Worm (Caenorhabditis elegans): ENCODE data around the gene F10E7.1.

The F10E7.1 gene

ce11 chrII:7121762-7122292, 4.7 kb upstream of the F10E7.1 start, which contains the start of gene F10E7.2:
Gene F10E7.2, plus strand, starts transcription at chrII:7122242.
- TF ChIP-seq ref-1 (GFP tag; conservative IDR thresholded peaks at IDR 0.05), result no peak
- no peak for TF ChIP-seq ztf-23 (GFP tag; IDR thresholded peaks at IDR 0.05)
- no peak for TF ChIP-seq med-1 (GFP tag; optimal IDR thresholded peaks at IDR 0.05; ENCODE audit: insufficient read depth)
- TF ChIP-seq flt-1 (GFP tag; IDR thresholded peaks at IDR 0.05), result no peak
- TF ChIP-seq ztf-29 (GFP tag; IDR thresholded peaks at IDR 0.05), result no peak
- TF ChIP-seq cog-1 (tag; optimal IDR thresholded peaks at IDR 0.05), result no peak
- no peak for TF ChIP-seq tab-1 (GFP tag; IDR thresholded peaks at IDR 0.05)
- TF ChIP-seq klf-2 (GFP tag; conservative IDR thresholded peaks at IDR 0.05), result no peak
- TF ChIP-seq T22C8.4 (GFP tag; IDR thresholded peaks at IDR 0.05), result no peak

DNA sequence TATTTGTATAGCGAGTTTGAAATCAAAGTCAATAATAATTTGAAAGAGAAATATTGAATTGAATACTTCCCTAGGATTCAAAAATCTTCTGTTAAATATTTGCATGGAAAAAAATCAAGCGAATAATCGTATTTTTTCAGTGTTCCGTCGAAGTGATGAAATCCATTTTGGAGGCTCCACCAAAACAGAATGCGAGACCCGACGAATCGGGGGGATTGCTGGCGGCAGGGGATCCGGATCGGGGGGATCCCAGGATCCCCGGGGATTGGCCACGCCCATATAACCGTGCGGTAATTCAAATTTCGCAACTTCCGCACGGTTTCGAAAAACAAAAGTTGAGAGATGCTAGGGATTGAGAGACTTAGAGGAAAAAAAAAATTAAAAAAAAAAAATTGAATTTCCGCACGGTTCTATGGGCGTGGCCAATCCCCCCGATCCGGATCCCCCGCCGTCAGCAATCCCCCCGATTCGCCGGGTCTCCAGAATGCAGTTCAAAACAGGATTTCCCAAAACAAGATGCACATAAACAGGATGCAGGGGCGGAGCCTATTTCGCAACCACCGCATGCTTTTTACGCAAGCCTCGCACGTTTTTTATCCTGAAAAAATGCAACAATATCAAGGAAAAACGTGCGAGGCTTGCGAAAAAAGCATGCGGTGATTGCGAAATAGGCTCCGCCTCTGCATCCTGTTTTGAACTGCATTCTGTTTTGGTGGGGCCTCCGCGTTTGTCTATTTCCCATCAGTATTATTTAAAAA, 3.7 kb upstream of the F10E7.1 start, which contains the start of gene F10E7.11:
F10E7.11 (minus strand) TSS at position 232 of the 758 bp plus-strand sequence.
- TF ChIP-seq med-1 (GFP tag; optimal IDR thresholded peaks at IDR 0.05; ENCODE audit: insufficient read depth) (no peak), ztf-23 (GFP tag; IDR thresholded peaks at IDR 0.05) (no peak), tab-1 (GFP tag; IDR thresholded peaks at IDR 0.05) (no peak), flt-1 (GFP tag; IDR thresholded peaks at IDR 0.05) (no peak), ztf-29 (GFP tag; IDR thresholded peaks at IDR 0.05) (no peak), ref-1 (GFP tag; conservative IDR thresholded peaks at IDR 0.05) (no peak), cog-1 (tag; optimal IDR thresholded peaks at IDR 0.05) (no peak), klf-2 (GFP tag; conservative IDR thresholded peaks at IDR 0.05) (no peak), T22C8.4 (GFP tag; IDR thresholded peaks at IDR 0.05) (no peak)

- TF ChIP-seq ref-1 (GFP tag; conservative IDR thresholded peaks at IDR 0.05) (no peak), ztf-23 (GFP tag; IDR thresholded peaks at IDR 0.05) (no peak), ztf-29 (GFP tag; IDR thresholded peaks at IDR 0.05) (no peak), T22C8.4 (GFP tag; IDR thresholded peaks at IDR 0.05) (no peak), tab-1 (GFP tag; IDR thresholded peaks at IDR 0.05) (no peak), flt-1 (GFP tag; IDR thresholded peaks at IDR 0.05) (no peak), klf-2 (GFP tag; conservative IDR thresholded peaks at IDR 0.05) (no peak), med-1 (GFP tag; optimal IDR thresholded peaks at IDR 0.05; ENCODE audit: insufficient read depth) (no peak), cog-1 (tag; optimal IDR thresholded peaks at IDR 0.05) (no peak)
Observed at ce11 chrII:7131871-7132693, 5.5 kb downstream of the F10E7.1 start, which contains the start of the genes T07F8.4 and gld-3. Gene T07F8.4, minus strand, starts transcription at chrII:7132032. Gene gld-3, plus strand, starts transcription at chrII:7132643.

DNA sequence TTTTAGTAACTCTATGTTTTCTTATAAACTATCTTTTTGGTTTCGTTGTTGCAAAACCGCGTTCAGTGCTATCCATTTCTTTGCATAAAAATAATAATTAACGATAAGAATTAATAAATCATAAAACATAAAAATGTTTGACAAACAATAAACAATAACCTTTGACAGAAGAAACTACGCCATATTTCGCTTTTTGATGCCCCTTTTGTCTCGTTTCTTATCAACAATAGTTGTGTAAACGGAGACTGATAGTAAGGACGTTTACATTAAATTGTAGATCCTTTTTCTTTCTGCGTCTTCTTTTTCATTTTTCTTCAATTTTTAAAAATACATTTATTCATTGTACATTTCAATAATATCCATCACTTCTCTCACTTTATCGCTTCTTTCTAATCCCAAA, 12.5 kb downstream of the F10E7.1 start:
- TF ChIP-seq ztf-23 (GFP tag; IDR thresholded peaks at IDR 0.05) (no peak), med-1 (GFP tag; optimal IDR thresholded peaks at IDR 0.05; ENCODE audit: insufficient read depth) (no peak), cog-1 (tag; optimal IDR thresholded peaks at IDR 0.05) (no peak), tab-1 (GFP tag; IDR thresholded peaks at IDR 0.05) (no peak), ztf-29 (GFP tag; IDR thresholded peaks at IDR 0.05) (no peak)

DNA sequence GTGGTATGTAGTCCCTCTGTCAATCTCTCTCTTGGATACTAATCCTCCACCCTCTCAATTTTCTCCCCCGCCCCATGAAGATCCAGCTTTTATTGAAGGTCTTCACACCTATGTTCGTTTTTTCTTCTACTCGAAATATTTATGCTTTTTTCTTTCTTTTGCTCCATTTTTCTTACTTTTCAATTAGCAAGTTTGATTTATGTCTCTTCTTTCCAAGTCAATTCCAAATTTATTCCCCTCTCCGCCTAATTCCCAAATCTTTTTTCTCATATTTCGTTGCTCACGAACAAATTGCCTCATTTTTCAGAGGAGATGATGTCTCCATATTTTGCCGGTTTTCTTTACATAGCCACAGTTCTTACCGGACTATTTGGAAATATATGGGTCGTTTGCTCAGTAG, 17.8 kb downstream of the F10E7.1 start, which contains the start of gene npr-31:
npr-31 (plus strand) TSS at position 301 of the 400 bp plus-strand sequence.
- TF ChIP-seq med-1 (GFP tag; optimal IDR thresholded peaks at IDR 0.05; ENCODE audit: insufficient read depth) (no peak), ztf-29 (GFP tag; IDR thresholded peaks at IDR 0.05) (no peak), ref-1 (GFP tag; conservative IDR thresholded peaks at IDR 0.05) (no peak), klf-2 (GFP tag; conservative IDR thresholded peaks at IDR 0.05) (no peak), ztf-23 (GFP tag; IDR thresholded peaks at IDR 0.05) (no peak), T22C8.4 (GFP tag; IDR thresholded peaks at IDR 0.05) (no peak), flt-1 (GFP tag; IDR thresholded peaks at IDR 0.05) (no peak), cog-1 (tag; optimal IDR thresholded peaks at IDR 0.05) (no peak), tab-1 (GFP tag; IDR thresholded peaks at IDR 0.05) (no peak)

DNA sequence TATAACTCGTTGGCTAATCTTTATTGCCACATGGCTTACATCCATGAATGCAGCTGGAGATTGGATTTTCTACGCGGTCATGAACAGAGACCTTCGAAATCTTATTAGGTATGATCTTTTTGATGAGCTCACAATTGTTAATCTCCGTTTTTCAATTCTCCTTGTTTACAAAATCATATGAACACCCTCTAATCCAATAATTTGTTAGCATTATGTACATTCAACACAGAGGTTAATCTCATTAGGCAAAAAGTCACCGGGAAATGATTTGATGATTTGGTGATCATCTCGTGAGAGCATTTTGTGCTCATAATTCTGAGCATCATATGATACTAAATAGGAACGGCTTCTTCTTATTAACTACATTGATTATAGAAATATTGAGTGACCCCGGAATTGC, 19.7 kb downstream of the F10E7.1 start:
- TF ChIP-seq ztf-23 (GFP tag; IDR thresholded peaks at IDR 0.05) (no peak), klf-2 (GFP tag; conservative IDR thresholded peaks at IDR 0.05) (no peak), tab-1 (GFP tag; IDR thresholded peaks at IDR 0.05) (no peak), T22C8.4 (GFP tag; IDR thresholded peaks at IDR 0.05) (no peak), flt-1 (GFP tag; IDR thresholded peaks at IDR 0.05) (no peak), ztf-29 (GFP tag; IDR thresholded peaks at IDR 0.05) (no peak), cog-1 (tag; optimal IDR thresholded peaks at IDR 0.05) (no peak), med-1 (GFP tag; optimal IDR thresholded peaks at IDR 0.05; ENCODE audit: insufficient read depth) (no peak), ref-1 (GFP tag; conservative IDR thresholded peaks at IDR 0.05) (no peak)

ce11 chrII:7147550-7147949, 21.0 kb downstream of the F10E7.1 start:
- TF ChIP-seq ref-1 (GFP tag; conservative IDR thresholded peaks at IDR 0.05) (no peak), cog-1 (tag; optimal IDR thresholded peaks at IDR 0.05) (no peak), tab-1 (GFP tag; IDR thresholded peaks at IDR 0.05) (no peak), T22C8.4 (GFP tag; IDR thresholded peaks at IDR 0.05) (no peak), flt-1 (GFP tag; IDR thresholded peaks at IDR 0.05) (no peak), klf-2 (GFP tag; conservative IDR thresholded peaks at IDR 0.05) (no peak), med-1 (GFP tag; optimal IDR thresholded peaks at IDR 0.05; ENCODE audit: insufficient read depth) (no peak), ztf-29 (GFP tag; IDR thresholded peaks at IDR 0.05) (no peak), ztf-23 (GFP tag; IDR thresholded peaks at IDR 0.05) (no peak)

DNA sequence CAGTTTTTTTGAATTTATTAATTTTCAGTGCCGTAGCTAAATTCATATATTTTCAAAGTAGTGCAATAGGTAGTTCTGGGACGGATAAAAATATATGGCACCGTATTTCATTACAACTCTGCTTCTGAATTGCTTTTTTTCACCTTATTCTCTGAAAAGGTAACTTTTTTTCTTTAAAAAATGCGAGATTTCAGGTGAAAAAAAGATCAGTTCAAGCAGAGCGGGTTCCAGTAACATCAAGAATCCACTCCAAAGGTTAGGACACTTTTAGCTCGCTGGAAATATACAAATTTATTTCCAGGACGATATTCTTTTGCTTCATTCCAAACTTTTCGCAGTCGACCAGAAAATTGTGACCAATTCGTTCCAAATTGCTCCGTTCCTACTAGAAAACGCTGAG, 21.5 kb downstream of the F10E7.1 start, which contains the start of gene T07F8.1:
T07F8.1 (plus strand) TSS at position 301 of the 400 bp plus-strand sequence.
- TF ChIP-seq T22C8.4 (GFP tag; IDR thresholded peaks at IDR 0.05) (no peak), ref-1 (GFP tag; conservative IDR thresholded peaks at IDR 0.05) (no peak), tab-1 (GFP tag; IDR thresholded peaks at IDR 0.05) (no peak), klf-2 (GFP tag; conservative IDR thresholded peaks at IDR 0.05) (no peak), ztf-23 (GFP tag; IDR thresholded peaks at IDR 0.05) (no peak), ztf-29 (GFP tag; IDR thresholded peaks at IDR 0.05) (no peak), flt-1 (GFP tag; IDR thresholded peaks at IDR 0.05) (no peak), med-1 (GFP tag; optimal IDR thresholded peaks at IDR 0.05; ENCODE audit: insufficient read depth) (no peak), cog-1 (tag; optimal IDR thresholded peaks at IDR 0.05) (no peak)

Measured in whole organism, midembryonic.